Fruit fly (Drosophila melanogaster) whole organism, pupa: ENCODE data around the gene CG15024.

Experiments used
- CG10348 ChIP-seq: fragments of 200-800 bp; sonication (Bioruptor generic); IDR thresholded peaks from 2 replicates; pipeline ENCODE4 v1.3.6; 2022; ENCODE audit warnings: missing biosample characterization, missing genetic modification characterization
- CG12605 ChIP-seq: fragments of 200-800 bp; sonication (Bioruptor generic); IDR thresholded peaks from 2 replicates; pipeline ENCODE4 v1.3.6; 2022; ENCODE audit warnings: missing biosample characterization, missing genetic modification characterization
- CG13204 ChIP-seq: fragments of 200-800 bp; sonication (Bioruptor generic); optimal IDR thresholded peaks from 2 replicates; lab custom pipeline; 2018; ENCODE audit warnings: missing biosample characterization, mild to moderate bottlenecking, missing genetic modification characterization, moderate library complexity
- CG14655 ChIP-seq: fragments of 200-800 bp; sonication (Bioruptor generic); optimal IDR thresholded peaks from 3 replicates; lab custom pipeline; 2017; ENCODE audit warnings: mild to moderate bottlenecking, missing biosample characterization, missing genetic modification reagents, missing genetic modification characterization
- CG15710 ChIP-seq: fragments of 200-800 bp; sonication (Bioruptor generic); optimal IDR thresholded peaks from 2 replicates; lab custom pipeline; 2018; ENCODE audit warnings: missing biosample characterization, mild to moderate bottlenecking, missing genetic modification characterization, moderate library complexity
- CG17806 ChIP-seq: fragments of 200-800 bp; sonication (Bioruptor generic); optimal IDR thresholded peaks from 2 replicates; lab custom pipeline; 2018; ENCODE audit warnings: missing biosample characterization, mild to moderate bottlenecking, missing genetic modification characterization, moderate library complexity
- CG32121 ChIP-seq: fragments of 200-800 bp; sonication (Bioruptor generic); IDR thresholded peaks from 2 replicates; pipeline ENCODE4 v1.3.6; 2022; ENCODE audit warnings: missing biosample characterization, missing genetic modification characterization
- CG34367 ChIP-seq: fragments of 200-800 bp; sonication (Bioruptor generic); optimal IDR thresholded peaks from 2 replicates; lab custom pipeline; 2018; ENCODE audit warnings: missing biosample characterization, mild to moderate bottlenecking, missing genetic modification characterization
- CG4496 ChIP-seq: fragments of 200-800 bp; sonication (Bioruptor generic); IDR thresholded peaks from 3 replicates; pipeline ENCODE4 v1.3.6; 2022; ENCODE audit warnings: missing biosample characterization, missing genetic modification characterization
- CG8159 ChIP-seq: fragments of 200-800 bp; sonication (Bioruptor generic); optimal IDR thresholded peaks from 3 replicates; lab custom pipeline; 2018; ENCODE audit warnings: missing biosample characterization, mild to moderate bottlenecking, missing genetic modification characterization, moderate library complexity
- CG8301 ChIP-seq: fragments of 200-800 bp; sonication (Bioruptor generic); optimal IDR thresholded peaks from 2 replicates; lab custom pipeline; 2018; ENCODE audit warnings: missing biosample characterization, mild to moderate bottlenecking, missing genetic modification characterization
- CG9948 ChIP-seq: fragments of 200-800 bp; sonication (Bioruptor generic); optimal IDR thresholded peaks from 2 replicates; lab custom pipeline; 2018; ENCODE audit warnings: missing biosample characterization, mild to moderate bottlenecking, missing genetic modification characterization, moderate library complexity
- D1 ChIP-seq: fragments of 200-800 bp; sonication (Bioruptor generic); optimal IDR thresholded peaks from 2 replicates; lab custom pipeline; 2018; ENCODE audit warnings: missing biosample characterization, mild to moderate bottlenecking, missing genetic modification characterization, moderate library complexity
- EcR ChIP-seq: fragments of 200-800 bp; sonication (Bioruptor generic); optimal IDR thresholded peaks from 3 replicates; lab custom pipeline; 2019; ENCODE audit warnings: missing biosample characterization, missing genetic modification characterization, mild to moderate bottlenecking, moderate library complexity, missing genetic modification reagents
- Ets98B ChIP-seq: fragments of 200-800 bp; sonication (Bioruptor generic); IDR thresholded peaks from 2 replicates; pipeline ENCODE4 v1.3.6; 2022; ENCODE audit warnings: missing biosample characterization, missing genetic modification characterization
- Pif1A ChIP-seq: fragments of 200-800 bp; sonication (Bioruptor generic); optimal IDR thresholded peaks from 3 replicates; lab custom pipeline; 2016; ENCODE audit warnings: missing biosample characterization, missing genetic modification characterization
- Pif1B ChIP-seq: fragments of 200-800 bp; sonication (Bioruptor generic); optimal IDR thresholded peaks from 3 replicates; lab custom pipeline; 2016; ENCODE audit warnings: missing biosample characterization, missing genetic modification characterization
- Snoo ChIP-seq: fragments of 200-800 bp; sonication (Bioruptor generic); optimal IDR thresholded peaks from 3 replicates; lab custom pipeline; 2017; ENCODE audit warnings: missing biosample characterization, mild to moderate bottlenecking, missing genetic modification characterization, inconsistent platforms
- fd96Ca ChIP-seq: fragments of 200-800 bp; sonication (Bioruptor generic); IDR thresholded peaks from 3 replicates; pipeline ENCODE4 v1.3.6; 2022; ENCODE audit warnings: missing biosample characterization, missing genetic modification characterization
- gl ChIP-seq: fragments of 200-800 bp; sonication (Bioruptor generic); optimal IDR thresholded peaks from 2 replicates; lab custom pipeline; 2018; ENCODE audit warnings: missing biosample characterization, mild to moderate bottlenecking, missing genetic modification characterization
- rn ChIP-seq: fragments of 200-800 bp; sonication (Bioruptor generic); IDR thresholded peaks from 2 replicates; pipeline ENCODE4 v1.3.6; 2022; ENCODE audit warnings: missing biosample characterization, missing genetic modification characterization

The CG15024 gene

dm6 chr3L:4500400-4500799 is 36.8 kb upstream of the CG15024 start, which contains the start of gene CG13720:
Gene CG13720 (minus strand): TSS chr3L:4500500.
- TF ChIP-seq CG14655 (peak; percentile 25), CG32121 (no peak)

DNA sequence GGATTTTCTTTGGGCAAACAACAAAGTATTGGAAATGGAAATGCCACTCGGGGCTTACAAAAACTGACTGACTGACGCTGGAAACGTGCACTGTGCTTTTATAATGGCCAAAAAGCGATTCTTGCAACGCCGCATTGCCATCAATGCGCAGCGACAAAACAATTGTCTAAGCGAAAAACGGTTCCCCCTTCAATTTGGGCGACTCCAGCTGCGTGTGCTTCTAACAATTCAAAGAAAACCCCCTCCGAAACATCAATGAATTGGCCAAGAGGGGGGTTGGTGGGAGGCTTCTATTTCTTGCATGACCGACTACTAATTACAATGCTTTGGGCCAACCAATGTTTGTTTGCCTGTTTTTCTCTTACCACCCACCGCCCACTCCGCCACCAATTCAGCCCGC is 34.1 kb upstream of the CG15024 start, which contains the start of gene CG13721:
Gene CG13721 (minus strand): TSS at position 101 of the 400 bp plus-strand sequence.
- TF ChIP-seq rn (GFP tag; lab: Robert Waterston, UW) (no peak), CG15710 (tag; lab: Kevin White, UChicago) (no peak), CG32121 (no peak), fd96Ca (GFP tag; lab: Robert Waterston, UW) (no peak), Snoo (tag; lab: Kevin White, UChicago) (no peak), CG34367 (tag; lab: Kevin White, UChicago) (no peak), CG10348 (no peak), CG8301 (tag; lab: Kevin White, UChicago) (no peak), CG12605 (GFP tag; lab: Robert Waterston, UW) (no peak), gl (no peak), CG17806 (tag; lab: Kevin White, UChicago) (no peak), EcR (no peak)

- TF ChIP-seq Ets98B (GFP tag; lab: Robert Waterston, UW) (no peak), Pif1B (GFP tag; lab: Kevin White, UChicago) (peak; percentile 88), CG32121 (no peak), D1 (tag; lab: Kevin White, UChicago) (peak; percentile 86), CG13204 (GFP tag; lab: Kevin White, UChicago) (peak; percentile 72), gl (peak; percentile 45), CG17806 (tag; lab: Kevin White, UChicago) (peak; percentile 87), CG10348 (no peak), Snoo (tag; lab: Kevin White, UChicago) (peak; percentile 73), CG34367 (tag; lab: Kevin White, UChicago) (peak; percentile 86), rn (GFP tag; lab: Robert Waterston, UW) (no peak), EcR (peak; percentile 100), CG8159 (tag; lab: Kevin White, UChicago) (peak; percentile 88), CG12605 (GFP tag; lab: Robert Waterston, UW) (peak; percentile 31; the same call in 1 of the 2 replicates), fd96Ca (GFP tag; lab: Robert Waterston, UW) (no peak), Pif1A (peak; percentile 82), CG8301 (tag; lab: Kevin White, UChicago) (peak; percentile 0), CG4496 (peak; percentile 51; the same call in 1 of the 3 replicates), CG15710 (tag; lab: Kevin White, UChicago) (peak; percentile 93), CG14655 (peak; percentile 45), CG9948 (tag; lab: Kevin White, UChicago) (peak; percentile 87)
Observed at dm6 chr3L:4494603-4495002, 31.0 kb upstream of the CG15024 start.

DNA sequence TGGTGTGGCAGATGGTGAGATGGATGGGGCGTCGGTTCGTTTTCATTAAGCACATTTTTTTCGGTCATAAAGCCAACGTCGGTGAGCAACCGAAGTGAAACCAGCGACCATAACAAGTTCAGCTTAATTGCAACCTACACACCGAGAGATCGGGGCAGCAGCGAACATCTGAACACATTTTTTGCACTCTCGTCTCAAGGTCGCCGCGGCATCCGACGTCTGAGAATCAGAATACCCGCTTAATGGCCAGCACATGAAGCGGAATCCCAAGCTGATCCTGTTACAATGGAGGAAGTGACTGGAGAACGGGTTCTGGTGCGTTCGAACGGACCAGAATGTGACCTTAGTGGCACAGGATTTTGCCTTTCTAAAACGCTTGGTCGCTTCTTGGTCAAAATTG is 30.0 kb upstream of the CG15024 start:
- TF ChIP-seq EcR (peak; percentile 88), CG13204 (GFP tag; lab: Kevin White, UChicago) (peak; percentile 44), Snoo (tag; lab: Kevin White, UChicago) (no peak), CG34367 (tag; lab: Kevin White, UChicago) (no peak), CG14655 (no peak), CG17806 (tag; lab: Kevin White, UChicago) (no peak)
- TF ChIP-seq, all 21 proteins: peak for 2

- peak; percentile 51 for TF ChIP-seq EcR
- no peak for TF ChIP-seq CG9948 (tag; lab: Kevin White, UChicago)
- peak; percentile 90 for TF ChIP-seq CG13204 (GFP tag; lab: Kevin White, UChicago)
- peak; percentile 20; the same call in 1 of the 3 replicates for TF ChIP-seq CG4496
- TF ChIP-seq CG17806 (tag; lab: Kevin White, UChicago) = no peak
- no peak for TF ChIP-seq CG10348
- TF ChIP-seq fd96Ca (GFP tag; lab: Robert Waterston, UW) = no peak
- no peak for TF ChIP-seq CG8301 (tag; lab: Kevin White, UChicago)
- TF ChIP-seq rn (GFP tag; lab: Robert Waterston, UW) = no peak
- TF ChIP-seq, all 21 proteins: peak for 3
Observed at dm6 chr3L:4490702-4491243, 27.1 kb upstream of the CG15024 start, which contains the start of gene CG13722. Gene CG13722 (minus strand): TSS chr3L:4490963.

- no peak for TF ChIP-seq CG10348
- TF ChIP-seq gl = no peak
- TF ChIP-seq CG32121 = no peak
- no peak for TF ChIP-seq CG8301 (tag; lab: Kevin White, UChicago)
- no peak for TF ChIP-seq CG4496
Observed at dm6 chr3L:4489490-4489889, 25.9 kb upstream of the CG15024 start.

DNA sequence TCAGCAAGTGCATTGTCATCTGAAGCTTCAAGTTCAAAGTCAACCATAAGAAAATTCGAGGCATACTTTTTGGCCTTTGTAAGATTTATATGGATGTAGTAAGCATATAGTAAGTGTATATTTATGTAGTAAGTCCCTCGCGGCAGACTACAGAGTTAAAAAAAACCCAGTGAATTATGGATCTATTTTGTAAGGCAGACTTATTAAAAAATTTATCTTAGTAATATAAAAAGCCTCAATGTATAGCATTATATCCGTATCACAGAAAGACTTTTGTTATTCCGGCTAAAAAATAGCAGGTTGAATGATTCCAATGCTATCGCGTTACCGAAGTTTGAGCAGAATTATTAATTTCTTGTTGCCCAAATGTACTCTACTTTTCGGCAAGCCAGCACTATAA is 21.0 kb upstream of the CG15024 start:
- TF ChIP-seq gl (no peak), Ets98B (GFP tag; lab: Robert Waterston, UW) (no peak), CG9948 (tag; lab: Kevin White, UChicago) (no peak), EcR (peak; percentile 63), CG8159 (tag; lab: Kevin White, UChicago) (no peak)
